Worm (Caenorhabditis elegans) whole organism, L1 larva: Measurements from ENCODE around the gene F46B6.6.

Source experiments
- F16B12.6 ChIP-seq: fragments of 150-350 bp; optimal IDR thresholded peaks from 2 replicates; lab custom pipeline; 2014; ENCODE audit warnings: missing biosample characterization, missing genetic modification characterization
- aha-1 ChIP-seq: fragments of 150-350 bp; optimal IDR thresholded peaks from 2 replicates; lab custom pipeline; 2014; ENCODE audit warnings: missing biosample characterization, missing genetic modification characterization
- alr-1 ChIP-seq: fragments of 200-800 bp; sonication (Bioruptor generic); optimal IDR thresholded peaks from 2 replicates; lab custom pipeline; 2018; ENCODE audit warnings: borderline replicate concordance, mild to moderate bottlenecking, missing genetic modification characterization, missing compliant biosample characterization
- ama-1 ChIP-seq: fragments of 150-350 bp; optimal IDR thresholded peaks from 2 replicates; lab custom pipeline; 2014
- blmp-1 ChIP-seq: fragments of 150-350 bp; optimal IDR thresholded peaks from 2 replicates; lab custom pipeline; 2014; ENCODE audit warnings: missing biosample characterization, missing genetic modification characterization
- ceh-90 ChIP-seq: sonication (generic microtip); optimal IDR thresholded peaks from 2 replicates; lab custom pipeline; 2016; ENCODE audit warnings: missing genetic modification characterization, missing compliant biosample characterization
- efl-1 ChIP-seq, 4 experiments: fragments of 150-350 bp; optimal IDR thresholded peaks in 3 of 4; peaks in 1 of 4; 1 replicate in 1 of 4; 2 replicates in 3 of 4; lab custom pipeline; 2014; ENCODE audit warnings: missing biosample characterization in 2 of 4, missing genetic modification characterization in 2 of 4, missing genetic modification reagents in 2 of 4
- efl-3 ChIP-seq: fragments of 200-800 bp; sonication (Bioruptor generic); optimal IDR thresholded peaks from 2 replicates; lab custom pipeline; 2018; ENCODE audit warnings: mild to moderate bottlenecking, missing genetic modification characterization, missing compliant biosample characterization
- elt-2 ChIP-seq: sonication (generic microtip); optimal IDR thresholded peaks from 2 replicates; lab custom pipeline; 2016; ENCODE audit warnings: missing genetic modification characterization, mild to moderate bottlenecking, inconsistent platforms, missing compliant biosample characterization, missing genetic modification reagents
- grh-1 ChIP-seq: fragments of 200-800 bp; sonication (Bioruptor generic); IDR thresholded peaks from 2 replicates; pipeline ENCODE4 v1.3.6; 2022; ENCODE audit warnings: missing genetic modification reagents, missing genetic modification characterization, missing compliant biosample characterization
- jun-1 ChIP-seq: fragments of 150-350 bp; optimal IDR thresholded peaks from 2 replicates; lab custom pipeline; 2014; ENCODE audit warnings: missing biosample characterization, missing genetic modification reagents, missing genetic modification characterization
- lin-13 ChIP-seq: fragments of 150-350 bp; optimal IDR thresholded peaks from 2 replicates; lab custom pipeline; 2014; ENCODE audit warnings: missing biosample characterization, missing genetic modification reagents, missing genetic modification characterization
- lin-14 ChIP-seq: fragments of 200-800 bp; sonication (Bioruptor generic); optimal IDR thresholded peaks from 2 replicates; lab custom pipeline; 2018; ENCODE audit warnings: mild to moderate bottlenecking, missing genetic modification characterization, moderate library complexity, missing compliant biosample characterization
- lin-15B ChIP-seq: fragments of 150-350 bp; sonication (generic microtip); optimal IDR thresholded peaks from 3 replicates; lab custom pipeline; 2014; ENCODE audit warnings: missing biosample characterization, missing genetic modification characterization
- lin-35 ChIP-seq, 2 experiments: fragments of 150-350 bp; optimal IDR thresholded peaks; 2 replicates each; lab custom pipeline; 2014; ENCODE audit warnings: missing biosample characterization in 2 of 2, missing genetic modification characterization in 2 of 2, missing genetic modification reagents in 2 of 2
- lsy-2 ChIP-seq, 2 experiments: fragments of 150-350 bp; optimal IDR thresholded peaks; 2 replicates each; lab custom pipeline; 2014; ENCODE audit warnings: missing biosample characterization in 2 of 2, missing genetic modification characterization in 2 of 2
- mdl-1 ChIP-seq, 2 experiments: fragments of 150-350 bp; optimal IDR thresholded peaks; 2 replicates each; lab custom pipeline; 2014 to 2017; ENCODE audit warnings: missing biosample characterization in 2 of 2, missing genetic modification characterization in 2 of 2, inconsistent platforms in 1 of 2
- nhr-20 ChIP-seq: sonication (generic microtip); optimal IDR thresholded peaks from 2 replicates; lab custom pipeline; 2016; ENCODE audit warnings: mild to moderate bottlenecking, missing genetic modification characterization, missing compliant biosample characterization
- nhr-28 ChIP-seq: fragments of 150-350 bp; optimal IDR thresholded peaks from 2 replicates; lab custom pipeline; 2014; ENCODE audit warnings: missing biosample characterization, missing genetic modification characterization
- nhr-47 ChIP-seq: sonication (generic microtip); optimal IDR thresholded peaks from 2 replicates; lab custom pipeline; 2016; ENCODE audit warnings: mild to moderate bottlenecking, missing genetic modification characterization, moderate library complexity, missing compliant biosample characterization
- nhr-77 ChIP-seq: fragments of 150-350 bp; optimal IDR thresholded peaks from 2 replicates; lab custom pipeline; 2014; ENCODE audit warnings: missing biosample characterization, missing genetic modification characterization
- nhr-84 ChIP-seq: sonication (generic microtip); optimal IDR thresholded peaks from 2 replicates; lab custom pipeline; 2017; ENCODE audit warnings: missing biosample characterization, missing genetic modification characterization
- pax-3 ChIP-seq: fragments of 200-800 bp; sonication (Bioruptor generic); optimal IDR thresholded peaks from 2 replicates; lab custom pipeline; 2018; ENCODE audit warnings: mild to moderate bottlenecking, missing genetic modification characterization, moderate library complexity, missing compliant biosample characterization
- pqm-1 ChIP-seq: sonication (generic microtip); optimal IDR thresholded peaks from 3 replicates; lab custom pipeline; 2017; ENCODE audit warnings: missing biosample characterization, missing genetic modification characterization
- skn-1 ChIP-seq: fragments of 150-350 bp; optimal IDR thresholded peaks from 2 replicates; lab custom pipeline; 2014; ENCODE audit warnings: missing biosample characterization, missing genetic modification characterization
- sptf-1 ChIP-seq: fragments of 150-350 bp; optimal IDR thresholded peaks from 2 replicates; lab custom pipeline; 2014; ENCODE audit warnings: missing biosample characterization, missing genetic modification characterization
- swsn-7 ChIP-seq: sonication (generic microtip); optimal IDR thresholded peaks from 2 replicates; lab custom pipeline; 2016; ENCODE audit warnings: missing genetic modification characterization, missing compliant biosample characterization
- zag-1 ChIP-seq: fragments of 150-350 bp; optimal IDR thresholded peaks from 2 replicates; lab custom pipeline; 2014; ENCODE audit warnings: missing biosample characterization, missing genetic modification characterization
- ztf-4 ChIP-seq: fragments of 150-350 bp; optimal IDR thresholded peaks from 2 replicates; lab custom pipeline; 2014; ENCODE audit warnings: missing biosample characterization, missing genetic modification characterization

Gene F46B6.6

ce11 chrV:9764552-9764951 is 22.1 kb downstream of the F46B6.6 start:
- no peak for TF ChIP-seq lin-35 (GFP tag; optimal IDR thresholded peaks at IDR 0.05; lab: Kevin White, UChicago)
- TF ChIP-seq efl-1 (optimal IDR thresholded peaks at IDR 0.05; lab: Kevin White, UChicago): no peak
- TF ChIP-seq efl-1 (GFP tag; optimal IDR thresholded peaks at IDR 0.05 in 1 of 2; lab: Kevin White, UChicago): peak in 1 of 2 experiments; percentile 30

ce11 chrV:9763759-9764158 is 22.9 kb downstream of the F46B6.6 start:
- TF ChIP-seq ztf-4 (tag; lab: Kevin White, UChicago) (no peak), zag-1 (no peak)
- TF ChIP-seq, all 84 proteins: peak for 0

- TF ChIP-seq efl-3 (GFP tag; lab: Kevin White, UChicago) (no peak), lin-14 (GFP tag; lab: Kevin White, UChicago) (peak; percentile 62), lin-13 (GFP tag; lab: Kevin White, UChicago) (no peak), blmp-1 (tag; lab: Kevin White, UChicago) (peak; percentile 96), lin-35 (GFP tag; optimal IDR thresholded peaks at IDR 0.05; lab: Kevin White, UChicago) (no peak)
Measured at ce11 chrV:9758437-9758836, 28.2 kb downstream of the F46B6.6 start.

DNA sequence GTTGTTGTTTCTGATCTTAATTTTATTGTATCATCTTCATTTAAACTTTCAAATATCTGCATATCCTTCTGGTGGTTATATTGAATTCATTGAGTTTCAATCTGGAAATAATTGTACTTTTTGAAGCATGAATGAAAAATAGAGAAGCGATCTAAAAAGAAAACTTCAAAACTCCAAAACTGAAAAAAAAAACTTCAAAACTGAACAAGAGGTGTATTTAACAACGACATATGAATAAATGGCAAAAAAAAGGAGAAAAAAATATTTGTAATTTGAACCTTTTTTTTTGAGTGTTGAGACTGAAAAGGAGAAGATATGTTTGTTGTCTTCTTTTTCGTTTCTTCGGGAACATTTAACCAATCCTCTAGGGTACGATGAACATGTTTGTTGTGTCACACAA is 28.8 kb downstream of the F46B6.6 start, which contains the start of gene F58E6.11:
F58E6.11 (minus strand) TSS at position 101 of the 400 bp plus-strand sequence.
- TF ChIP-seq nhr-28 (no peak), nhr-84 (no peak), ztf-4 (tag; lab: Kevin White, UChicago) (no peak), grh-1 (GFP tag; lab: Robert Waterston, UW) (no peak)
- TF ChIP-seq, all 84 proteins: peak for 0

DNA sequence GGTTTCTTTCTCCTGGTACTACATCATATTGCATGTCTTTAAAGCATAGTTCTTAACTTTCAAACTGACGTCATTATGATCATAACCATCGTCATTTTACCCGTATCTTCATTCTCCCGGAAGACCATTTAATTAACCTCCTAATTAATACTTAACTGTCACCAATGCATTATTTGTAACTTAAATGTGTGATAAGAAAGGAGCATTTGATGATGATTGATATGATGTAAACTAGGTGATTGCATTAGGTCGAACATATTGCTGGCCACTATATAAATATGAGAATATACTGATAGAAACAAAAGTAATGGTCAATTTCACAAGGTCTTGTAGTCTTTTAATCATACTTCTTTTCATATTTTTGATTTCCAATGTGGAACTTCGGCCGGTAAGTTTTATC is 30.4 kb downstream of the F46B6.6 start, which contains the start of gene hrg-3:
hrg-3 (plus strand) TSS at position 227 of the 400 bp plus-strand sequence.
- TF ChIP-seq sptf-1 (tag; lab: Kevin White, UChicago) (no peak), alr-1 (no peak), grh-1 (GFP tag; lab: Robert Waterston, UW) (no peak), pqm-1 (tag; lab: Kevin White, UChicago) (peak; percentile 2), elt-2 (peak; percentile 87)

ce11 chrV:9755725-9756124 is 30.9 kb downstream of the F46B6.6 start, which contains the start of gene F58E6.8:
F58E6.8 (minus strand) TSS chrV:9755825.
- TF ChIP-seq aha-1 (tag; lab: Kevin White, UChicago) (no peak), jun-1 (tag; lab: Kevin White, UChicago) (no peak), nhr-77 (tag; lab: Kevin White, UChicago) (no peak), ceh-90 (tag; lab: Kevin White, UChicago) (no peak), pqm-1 (tag; lab: Kevin White, UChicago) (no peak), pax-3 (no peak)

ce11 chrV:9754459-9754858 is 32.2 kb downstream of the F46B6.6 start, which contains the start of gene F58E6.5:
F58E6.5 (minus strand) TSS chrV:9754559.
- TF ChIP-seq lin-15B (tag; lab: Kevin White, UChicago): no peak
- no peak for TF ChIP-seq jun-1 (tag; lab: Kevin White, UChicago)
- no peak for TF ChIP-seq lsy-2 (tag; optimal IDR thresholded peaks at IDR 0.05; lab: Kevin White, UChicago)
- TF ChIP-seq skn-1 (tag; lab: Kevin White, UChicago): no peak
- TF ChIP-seq blmp-1 (tag; lab: Kevin White, UChicago): no peak
- no peak for TF ChIP-seq ama-1 (lab: Kevin White, UChicago)
- TF ChIP-seq nhr-20 (tag; lab: Kevin White, UChicago): no peak

DNA sequence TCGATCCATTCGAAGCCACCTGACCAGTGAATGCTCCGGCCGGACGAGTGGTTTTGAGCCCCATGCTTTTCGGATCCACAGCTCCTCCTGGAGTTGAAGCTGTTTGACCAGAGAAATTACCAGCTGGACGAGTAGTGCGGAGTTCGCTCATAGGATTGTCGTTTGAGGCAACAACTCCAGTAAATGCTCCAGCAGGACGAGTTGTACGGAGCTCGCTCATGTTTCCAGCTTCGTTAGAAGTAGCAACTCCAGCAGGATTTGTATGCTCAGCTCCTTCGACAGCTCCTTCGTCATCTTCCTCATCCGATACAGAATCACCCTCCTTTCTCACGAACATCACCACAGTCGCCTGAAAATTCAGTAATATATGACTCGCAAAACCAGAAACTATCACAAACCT is 33.1 kb downstream of the F46B6.6 start:
- TF ChIP-seq efl-1 (optimal IDR thresholded peaks at IDR 0.05; lab: Kevin White, UChicago) (no peak), efl-1 (GFP tag; optimal IDR thresholded peaks at IDR 0.05 in 1 of 2; lab: Kevin White, UChicago) (peak in 1 of 2 experiments; percentile 84), swsn-7 (no peak), nhr-47 (tag; lab: Kevin White, UChicago) (no peak), mdl-1 (tag; optimal IDR thresholded peaks at IDR 0.05; lab: Kevin White, UChicago) (no peak), F16B12.6 (tag; lab: Kevin White, UChicago) (no peak), nhr-28 (no peak)
